Fruit fly (Drosophila melanogaster): ENCODE results near the gene RasGAP1.
A peak's percentile ranks its signal among the peaks of the same experiment; 100 is the strongest.

RasGAP1 gene

DNA sequence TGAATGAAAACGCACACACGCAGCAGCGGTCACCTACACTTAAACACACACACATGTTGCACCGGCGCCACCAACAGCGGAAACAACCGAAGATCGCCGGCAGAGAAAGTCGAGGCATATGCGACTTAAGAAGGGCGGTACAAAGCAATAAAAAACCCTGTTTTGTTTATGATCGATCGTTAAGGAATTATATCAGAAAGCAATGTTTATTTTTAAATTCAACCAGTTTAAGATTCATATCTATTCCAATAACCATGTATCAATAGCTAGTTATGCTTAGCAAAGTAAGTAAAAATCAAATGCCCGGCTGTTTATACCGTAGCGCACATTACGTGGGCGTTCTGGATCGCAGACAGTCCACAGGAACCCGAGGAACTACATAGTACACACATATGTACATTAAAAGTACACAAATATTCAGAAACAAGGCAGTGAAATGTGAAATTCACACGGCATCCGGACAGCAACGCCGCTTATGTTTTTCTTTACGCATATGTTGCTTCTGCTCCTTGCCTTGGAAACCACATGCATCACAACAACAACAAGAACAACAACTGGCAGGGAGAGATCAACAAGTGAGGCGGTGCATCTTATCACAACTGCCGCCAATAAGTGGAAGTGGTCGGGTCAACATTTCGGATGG, 820 bp upstream of the RasGAP1 start (continued):
- peak; percentile 93 for TF ChIP-seq Nf-YA (GFP tag; IDR thresholded peaks at IDR 0.05)
- TF ChIP-seq HmgZ (tag; optimal IDR thresholded peaks at IDR 0.05): peak; percentile 89
- peak; percentile 94 for TF ChIP-seq CG12744 (GFP tag; optimal IDR thresholded peaks at IDR 0.05)
- TF ChIP-seq CG8478 (optimal IDR thresholded peaks at IDR 0.05): no peak
- peak; percentile 90 for TF ChIP-seq CG17802 (tag; optimal IDR thresholded peaks at IDR 0.05)
- peak; percentile 47 to 56 for TF ChIP-seq insv (GFP tag; optimal IDR thresholded peaks at IDR 0.05)
- TF ChIP-seq CG6791 (GFP tag; IDR thresholded peaks at IDR 0.05; ENCODE audit: partially characterized antibody): no peak
- peak; percentile 95 for TF ChIP-seq CG18764 (GFP tag; optimal IDR thresholded peaks at IDR 0.05)
- TF ChIP-seq CG7928 (GFP tag; optimal IDR thresholded peaks at IDR 0.05): peak; percentile 71
- TF ChIP-seq ftz-f1 (GFP tag; optimal IDR thresholded peaks at IDR 0.05): peak; percentile 38
- TF ChIP-seq CG12391 (tag; optimal IDR thresholded peaks at IDR 0.05): peak; percentile 97
- TF ChIP-seq Oaz (GFP tag; IDR thresholded peaks at IDR 0.05): peak; percentile 90
- peak; percentile 95 for TF ChIP-seq HLH3B (GFP tag; IDR thresholded peaks at IDR 0.05)
- TF ChIP-seq br (optimal IDR thresholded peaks at IDR 0.05): no peak
- peak; percentile 98 for TF ChIP-seq Gug (GFP tag; IDR thresholded peaks at IDR 0.05)
- peak; percentile 96 for TF ChIP-seq esg (GFP tag; conservative IDR thresholded peaks at IDR 0.05)
- TF ChIP-seq Ptx1 (GFP tag; IDR thresholded peaks at IDR 0.05): peak; percentile 97
- TF ChIP-seq CG2875 (GFP tag; optimal IDR thresholded peaks at IDR 0.05): peak; percentile 97
- TF ChIP-seq CG32772 (GFP tag; IDR thresholded peaks at IDR 0.05): peak; percentile 97
- TF ChIP-seq YL-1 (GFP tag; optimal IDR thresholded peaks at IDR 0.05): peak; percentile 54
- TF ChIP-seq CG4424 (GFP tag; optimal IDR thresholded peaks at IDR 0.05): peak; percentile 99
- TF ChIP-seq Asciz (GFP tag; optimal IDR thresholded peaks at IDR 0.05): peak; percentile 98
- TF ChIP-seq inv (GFP tag; IDR thresholded peaks at IDR 0.05; ENCODE audit: partially characterized antibody): no peak
- TF ChIP-seq Hr3 (GFP tag; optimal IDR thresholded peaks at IDR 0.05): peak; percentile 96
- TF ChIP-seq CG3726 (GFP tag; IDR thresholded peaks at IDR 0.05): peak; percentile 97
- peak; percentile 92 for TF ChIP-seq CG5180 (GFP tag; optimal IDR thresholded peaks at IDR 0.05)
- peak; percentile 97 for TF ChIP-seq Neu2 (GFP tag; optimal IDR thresholded peaks at IDR 0.05; ENCODE audit: borderline replicate concordance)
- peak; percentile 89 for TF ChIP-seq odd (GFP tag; optimal IDR thresholded peaks at IDR 0.05)
- peak; percentile 90 for TF ChIP-seq nom (GFP tag; optimal IDR thresholded peaks at IDR 0.05)
- TF ChIP-seq Usf (GFP tag; optimal IDR thresholded peaks at IDR 0.05): peak; percentile 96
- TF ChIP-seq CG16815 (GFP tag; optimal IDR thresholded peaks at IDR 0.05): peak; percentile 98
- TF ChIP-seq CG1603 (tag; optimal IDR thresholded peaks at IDR 0.05): peak; percentile 98
- peak; percentile 96 for TF ChIP-seq CG10209 (GFP tag; optimal IDR thresholded peaks at IDR 0.05)
- peak; percentile 95 for TF ChIP-seq CG8359 (GFP tag; optimal IDR thresholded peaks at IDR 0.05; ENCODE audit: borderline replicate concordance)
- peak; percentile 92 for TF ChIP-seq Dek (tag; optimal IDR thresholded peaks at IDR 0.05)
- TF ChIP-seq CG43689 (GFP tag; IDR thresholded peaks at IDR 0.05): peak; percentile 92
- peak in 1 of 3 experiments; percentile 99 for TF ChIP-seq lola (GFP tag; optimal IDR thresholded peaks at IDR 0.05)
- no peak for TF ChIP-seq gfzf (GFP tag; optimal IDR thresholded peaks at IDR 0.05)
- TF ChIP-seq fd102C (GFP tag; optimal IDR thresholded peaks at IDR 0.05): peak; percentile 98
- TF ChIP-seq CG8924 (tag; optimal IDR thresholded peaks at IDR 0.05): peak; percentile 98
- TF ChIP-seq unc-4 (GFP tag; IDR thresholded peaks at IDR 0.05; ENCODE audit: partially characterized antibody): no peak
- TF ChIP-seq BtbVII (GFP tag; optimal IDR thresholded peaks at IDR 0.05): peak; percentile 93
- TF ChIP-seq CG7357 (GFP tag; IDR thresholded peaks at IDR 0.05): peak; percentile 92
- peak; percentile 81 for TF ChIP-seq sug (tag; optimal IDR thresholded peaks at IDR 0.05)
- peak; percentile 97 for TF ChIP-seq oc (tag; optimal IDR thresholded peaks at IDR 0.05)
- peak; percentile 97 for TF ChIP-seq bab2 (GFP tag; optimal IDR thresholded peaks at IDR 0.05)
- peak; percentile 93 for TF ChIP-seq CG14050 (GFP tag; IDR thresholded peaks at IDR 0.05)
- peak; percentile 93 for TF ChIP-seq CG1647 (GFP tag; optimal IDR thresholded peaks at IDR 0.05)
- TF ChIP-seq Side (GFP tag; optimal IDR thresholded peaks at IDR 0.05): peak; percentile 99
- peak; percentile 100 for TF ChIP-seq sens (GFP tag)

All from whole organism, embryonic.